Worm (Caenorhabditis elegans): Measurements from ENCODE around the gene F13D11.4.

Gene F13D11.4

DNA sequence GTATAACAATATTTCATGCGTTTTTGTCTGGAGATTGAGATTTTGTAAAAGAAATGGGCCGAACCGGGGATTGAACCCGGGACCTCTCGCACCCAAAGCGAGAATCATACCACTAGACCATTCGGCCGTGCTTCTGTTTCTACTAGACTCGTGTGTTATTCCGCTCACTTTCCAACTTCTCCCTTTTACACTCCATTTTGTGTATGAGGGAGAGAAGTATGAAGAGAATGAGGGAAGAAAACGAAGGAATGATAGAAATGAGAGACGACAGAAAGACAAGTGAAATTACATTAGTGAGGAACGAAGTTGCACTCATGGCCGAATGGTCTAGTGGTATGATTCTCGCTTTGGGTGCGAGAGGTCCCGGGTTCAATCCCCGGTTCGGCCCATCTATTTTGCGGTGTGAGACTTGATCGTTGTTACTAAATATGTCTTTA lies 33.4 kb downstream of the F13D11.4 start (continued):
- TF ChIP-seq nhr-80 (tag; optimal IDR thresholded peaks at IDR 0.05) (peak; percentile 52), snpc-1.3 (tag; optimal IDR thresholded peaks at IDR 0.05; ENCODE audit: insufficient read depth) (peak; percentile 83), nfya-2 (GFP tag; IDR thresholded peaks at IDR 0.05) (no peak), snpc-3.4 (tag; optimal IDR thresholded peaks at IDR 0.05) (peak; percentile 91), snpc-1.1 (tag; optimal IDR thresholded peaks at IDR 0.05; ENCODE audit: insufficient read depth) (peak; percentile 48), bed-1 (GFP tag; IDR thresholded peaks at IDR 0.05) (peak; percentile 90; the same call in 1 of the 2 replicates), Y53G8AR.9 (GFP tag; conservative IDR thresholded peaks at IDR 0.05) (no peak), T26A5.8 (tag; optimal IDR thresholded peaks at IDR 0.05) (peak; percentile 92), nhr-27 (tag; optimal IDR thresholded peaks at IDR 0.05) (peak; percentile 66), akir-1 (GFP tag; optimal IDR thresholded peaks at IDR 0.05) (peak; percentile 24), chd-7 (tag; optimal IDR thresholded peaks at IDR 0.05) (peak; percentile 91), ztf-25 (GFP tag; IDR thresholded peaks at IDR 0.05) (peak; percentile 87; the same call in 1 of the 2 replicates), nfyb-1 (GFP tag; IDR thresholded peaks at IDR 0.05) (peak; percentile 85), lin-35 (GFP tag; optimal IDR thresholded peaks at IDR 0.05) (peak; percentile 0 to 85 (median 51)), rpc-1 (optimal IDR thresholded peaks at IDR 0.05) (peak; percentile 96), rpc-1 (tag; optimal IDR thresholded peaks at IDR 0.05) (peak; percentile 96), mel-28 (tag; optimal IDR thresholded peaks at IDR 0.05; ENCODE audit: borderline replicate concordance) (peak; percentile 32), nfya-1 (tag; optimal IDR thresholded peaks at IDR 0.05; ENCODE audit: borderline replicate concordance, insufficient read depth) (no peak), ceh-27 (GFP tag; optimal IDR thresholded peaks at IDR 0.05) (peak; percentile 81), lin-40 (tag; optimal IDR thresholded peaks at IDR 0.05) (peak; percentile 95), lsl-1 (GFP tag; optimal IDR thresholded peaks at IDR 0.05) (peak; percentile 27), lag-1 (GFP tag; IDR thresholded peaks at IDR 0.05) (no peak), hrde-1 (tag; optimal IDR thresholded peaks at IDR 0.05; ENCODE audit: borderline replicate concordance) (peak; percentile 54), ztf-18 (tag; optimal IDR thresholded peaks at IDR 0.05) (peak; percentile 80), B0035.1 (tag; optimal IDR thresholded peaks at IDR 0.05) (peak; percentile 87), K12H6.12 (tag; optimal IDR thresholded peaks at IDR 0.05) (peak; percentile 80), F23B12.7 (tag; optimal IDR thresholded peaks at IDR 0.05; ENCODE audit: insufficient read depth) (no peak), bed-2 (GFP tag; IDR thresholded peaks at IDR 0.05) (peak; percentile 55; the same call in 1 of the 2 replicates), T07F8.4 (tag; optimal IDR thresholded peaks at IDR 0.05) (peak; percentile 84), rec-8 (tag; optimal IDR thresholded peaks at IDR 0.05) (peak; percentile 79 to 89), egl-44 (GFP tag; IDR thresholded peaks at IDR 0.05) (peak; percentile 89), madf-3 (GFP tag; IDR thresholded peaks at IDR 0.05) (peak; percentile 48; the same call in 1 of the 2 replicates), lin-26 (GFP tag; IDR thresholded peaks at IDR 0.05) (peak; percentile 89), dox-1 (GFP tag; IDR thresholded peaks at IDR 0.05) (peak; percentile 89), unc-62 (GFP tag; optimal IDR thresholded peaks at IDR 0.05) (no peak), C17E4.6 (GFP tag; IDR thresholded peaks at IDR 0.05) (peak; percentile 56; the same call in 1 of the 2 replicates), nhr-90 (tag; optimal IDR thresholded peaks at IDR 0.05) (peak; percentile 93), F57C9.4 (tag; optimal IDR thresholded peaks at IDR 0.05) (no peak), C06A6.2 (GFP tag; conservative IDR thresholded peaks at IDR 0.05) (peak; percentile 61; the same call in 1 of the 2 replicates), ztf-3 (GFP tag; optimal IDR thresholded peaks at IDR 0.05) (no peak), nhr-179 (tag; optimal IDR thresholded peaks at IDR 0.05) (peak; percentile 41), hsf-1 (GFP tag; IDR thresholded peaks at IDR 0.05) (0 out of 2 replicates have a peak, but pooled peaks have one; percentile 59), cebp-2 (GFP tag; IDR thresholded peaks at IDR 0.05) (peak; percentile 81; the same call in 1 of the 2 replicates), pha-4 (tag; optimal IDR thresholded peaks at IDR 0.05) (no peak), rcor-1 (GFP tag; IDR thresholded peaks at IDR 0.05) (peak; percentile 70), hlh-26 (GFP tag; conservative IDR thresholded peaks at IDR 0.05) (no peak), zim-3 (tag; optimal IDR thresholded peaks at IDR 0.05) (peak; percentile 89)

All from whole organism, young adult.